Fruit fly (Drosophila melanogaster): ENCODE data around the gene CG14238.

DNA sequence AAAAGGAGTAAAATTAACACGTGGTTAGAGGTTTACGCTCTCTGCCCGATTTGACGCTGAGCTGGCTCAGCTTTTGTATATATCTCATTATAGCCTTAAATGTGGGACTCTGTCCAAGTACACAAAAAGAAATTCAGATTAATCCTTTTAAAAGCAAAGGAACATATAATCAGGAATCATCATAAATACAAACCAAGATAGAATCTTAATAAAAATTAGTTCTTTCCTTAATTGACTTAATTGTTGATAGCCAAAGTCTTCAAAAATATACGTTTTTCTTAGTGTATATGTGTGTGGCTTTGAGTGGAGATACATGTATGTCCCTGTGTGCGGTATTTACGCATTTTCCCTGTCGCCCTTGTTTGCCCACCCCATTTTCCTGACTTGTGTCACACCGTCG, 36.2 kb downstream of the CG14238 start:
- TF ChIP-seq Eip75B (GFP tag; optimal IDR thresholded peaks at IDR 0.05) (peak; percentile 13), CG6163 (GFP tag; IDR thresholded peaks at IDR 0.05) (0 out of 3 replicates have a peak, but pooled peaks have one; percentile 38), svp (GFP tag) (peak; percentile 48), Gug (GFP tag; IDR thresholded peaks at IDR 0.05) (no peak), eg (GFP tag; IDR thresholded peaks at IDR 0.05) (peak; percentile 64; the same call in 2 of the 3 replicates), ss (GFP tag; optimal IDR thresholded peaks at IDR 0.05) (peak in 1 of 2 experiments; percentile 22), CG11762 (GFP tag; optimal IDR thresholded peaks at IDR 0.05; ENCODE audit: insufficient read depth) (no peak), CG15336 (GFP tag; IDR thresholded peaks at IDR 0.05) (peak; percentile 47; the same call in 1 of the 2 replicates), Hr4 (GFP tag; optimal IDR thresholded peaks at IDR 0.05) (peak; percentile 38), CG3919 (GFP tag; optimal IDR thresholded peaks at IDR 0.05) (peak; percentile 5)
